Worm (Caenorhabditis elegans) whole organism, mixed stage, embryonic: Measurements from ENCODE around the gene Y71H2AL.2.
A peak's percentile ranks its signal among the peaks of the same experiment; 100 is the strongest.
"Not testable (repeated sequence)": the region's sequence is repeated elsewhere in the genome, so short reads cannot be mapped to it uniquely, and the experiment has no call there.

Experiments
- M03D4.4 ChIP-seq: sonication (generic microtip); optimal IDR thresholded peaks from 2 replicates; lab custom pipeline; 2017; ENCODE audit warnings: mild to moderate bottlenecking, missing genetic modification characterization, missing compliant biosample characterization
- bed-3 ChIP-seq: fragments of 200-800 bp; sonication (Bioruptor generic); optimal IDR thresholded peaks from 3 replicates; lab custom pipeline; 2018; ENCODE audit warnings: mild to moderate bottlenecking, missing genetic modification characterization, moderate library complexity, missing compliant biosample characterization
- blmp-1 ChIP-seq: fragments of 150-350 bp; optimal IDR thresholded peaks from 2 replicates; lab custom pipeline; 2014; ENCODE audit warnings: missing biosample characterization, missing genetic modification characterization
- ceh-39 ChIP-seq: fragments of 150-350 bp; optimal IDR thresholded peaks from 2 replicates; lab custom pipeline; 2014; ENCODE audit warnings: missing biosample characterization, missing genetic modification characterization
- ces-1 ChIP-seq: fragments of 150-350 bp; optimal IDR thresholded peaks from 2 replicates; lab custom pipeline; 2014; ENCODE audit warnings: missing biosample characterization, missing genetic modification reagents, missing genetic modification characterization
- cnd-1 ChIP-seq: fragments of 200-800 bp; sonication (Bioruptor generic); optimal IDR thresholded peaks from 2 replicates; lab custom pipeline; 2018; ENCODE audit warnings: mild to moderate bottlenecking, missing genetic modification characterization, missing compliant biosample characterization
- elt-1 ChIP-seq: sonication (generic microtip); optimal IDR thresholded peaks from 2 replicates; lab custom pipeline; 2017; ENCODE audit warnings: missing genetic modification characterization, mild to moderate bottlenecking, missing compliant biosample characterization, antibody characterized with exemption, moderate library complexity, borderline replicate concordance; ENCODE audit not compliant: insufficient read depth
- elt-3 ChIP-seq: fragments of 150-350 bp; optimal IDR thresholded peaks from 2 replicates; lab custom pipeline; 2014; ENCODE audit warnings: missing biosample characterization, missing genetic modification characterization
- flh-1 ChIP-seq: fragments of 200-800 bp; sonication (Bioruptor generic); optimal IDR thresholded peaks from 2 replicates; lab custom pipeline; 2018; ENCODE audit warnings: mild to moderate bottlenecking, missing genetic modification characterization, moderate library complexity, missing compliant biosample characterization
- ham-2 ChIP-seq: fragments of 200-800 bp; sonication (Bioruptor generic); optimal IDR thresholded peaks from 2 replicates; lab custom pipeline; 2018; ENCODE audit warnings: mild to moderate bottlenecking, missing genetic modification characterization, missing compliant biosample characterization
- hlh-1 ChIP-seq: fragments of 150-350 bp; optimal IDR thresholded peaks from 2 replicates; lab custom pipeline; 2014; ENCODE audit warnings: missing biosample characterization, missing genetic modification reagents, missing genetic modification characterization
- lin-13 ChIP-seq: fragments of 150-350 bp; optimal IDR thresholded peaks from 2 replicates; lab custom pipeline; 2014; ENCODE audit warnings: missing biosample characterization, missing genetic modification characterization
- lin-32 ChIP-seq: fragments of 200-800 bp; sonication (Bioruptor generic); optimal IDR thresholded peaks from 2 replicates; lab custom pipeline; 2018; ENCODE audit warnings: mild to moderate bottlenecking, missing genetic modification characterization, missing compliant biosample characterization
- mab-5 ChIP-seq: fragments of 150-350 bp; optimal IDR thresholded peaks from 2 replicates; lab custom pipeline; 2014; ENCODE audit warnings: missing biosample characterization, missing genetic modification characterization
- mep-1 ChIP-seq: fragments of 150-350 bp; optimal IDR thresholded peaks from 2 replicates; lab custom pipeline; 2017; ENCODE audit warnings: missing biosample characterization, missing genetic modification reagents, missing genetic modification characterization, inconsistent platforms
- mls-2 ChIP-seq: sonication (generic microtip); optimal IDR thresholded peaks from 2 replicates; lab custom pipeline; 2016; ENCODE audit warnings: mild to moderate bottlenecking, missing genetic modification characterization, moderate library complexity, missing compliant biosample characterization
- nhr-12 ChIP-seq: fragments of 150-350 bp; optimal IDR thresholded peaks from 2 replicates; lab custom pipeline; 2014; ENCODE audit warnings: missing biosample characterization, missing genetic modification characterization
- nhr-237 ChIP-seq: fragments of 150-350 bp; optimal IDR thresholded peaks from 2 replicates; lab custom pipeline; 2014; ENCODE audit warnings: missing biosample characterization, missing genetic modification characterization
- nhr-28 ChIP-seq: fragments of 150-350 bp; optimal IDR thresholded peaks from 2 replicates; lab custom pipeline; 2014; ENCODE audit warnings: missing biosample characterization, missing genetic modification characterization
- nhr-76 ChIP-seq: sonication (generic microtip); optimal IDR thresholded peaks from 2 replicates; lab custom pipeline; 2017; ENCODE audit warnings: missing biosample characterization, missing genetic modification characterization
- pha-4 ChIP-seq: fragments of 150-350 bp; optimal IDR thresholded peaks from 2 replicates; lab custom pipeline; 2018; ENCODE audit warnings: missing biosample characterization, missing genetic modification reagents, missing genetic modification characterization
- sem-2 ChIP-seq: fragments of 200-800 bp; sonication (Bioruptor generic); optimal IDR thresholded peaks from 2 replicates; lab custom pipeline; 2018; ENCODE audit warnings: mild to moderate bottlenecking, missing genetic modification characterization, missing compliant biosample characterization
- snpc-4 ChIP-seq: fragments of 150-350 bp; optimal IDR thresholded peaks from 2 replicates; lab custom pipeline; 2014; ENCODE audit warnings: missing biosample characterization, missing genetic modification characterization
- sptf-1 ChIP-seq: sonication (generic microtip); optimal IDR thresholded peaks from 2 replicates; lab custom pipeline; 2017; ENCODE audit warnings: mild to moderate bottlenecking, missing genetic modification characterization, moderate library complexity, missing compliant biosample characterization
- tbx-8 ChIP-seq: fragments of 200-800 bp; sonication (Bioruptor generic); optimal IDR thresholded peaks from 2 replicates; lab custom pipeline; 2018; ENCODE audit warnings: mild to moderate bottlenecking, missing genetic modification characterization, moderate library complexity, missing compliant biosample characterization
- unc-120 ChIP-seq: sonication (generic microtip); optimal IDR thresholded peaks from 2 replicates; lab custom pipeline; 2017; ENCODE audit warnings: missing genetic modification characterization, missing compliant biosample characterization; ENCODE audit not compliant: poor library complexity, severe bottlenecking
- unc-39 ChIP-seq: fragments of 150-350 bp; optimal IDR thresholded peaks from 2 replicates; lab custom pipeline; 2014; ENCODE audit warnings: missing biosample characterization, missing genetic modification characterization
- unc-62 ChIP-seq: fragments of 150-350 bp; optimal IDR thresholded peaks from 2 replicates; lab custom pipeline; 2014; ENCODE audit warnings: missing biosample characterization, missing genetic modification reagents, missing genetic modification characterization
- zip-8 ChIP-seq: fragments of 150-350 bp; optimal IDR thresholded peaks from 2 replicates; lab custom pipeline; 2014; ENCODE audit warnings: missing biosample characterization, missing genetic modification characterization
- ztf-11 ChIP-seq: fragments of 150-350 bp; optimal IDR thresholded peaks from 2 replicates; lab custom pipeline; 2014; ENCODE audit warnings: missing biosample characterization, missing genetic modification characterization

Y71H2AL.2 gene

ce11 chrIII:2686663-2687062 lies 499 bp downstream of the Y71H2AL.2 start:
- TF ChIP-seq bed-3 (GFP tag; lab: Kevin White, UChicago): no peak
- no peak for TF ChIP-seq ham-2
- no peak for TF ChIP-seq blmp-1 (tag; lab: Kevin White, UChicago)
- no peak for TF ChIP-seq tbx-8
- TF ChIP-seq unc-39 (tag; lab: Kevin White, UChicago): no peak
- TF ChIP-seq cnd-1 (tag; lab: Kevin White, UChicago): no peak
- peak; percentile 47 for TF ChIP-seq ces-1 (GFP tag; lab: Kevin White, UChicago)
- no peak for TF ChIP-seq pha-4 (tag; lab: Kevin White, UChicago)

- TF ChIP-seq lin-32 (GFP tag; lab: Kevin White, UChicago): no peak
- no peak for TF ChIP-seq hlh-1 (tag; lab: Kevin White, UChicago)
- TF ChIP-seq mls-2 (tag; lab: Kevin White, UChicago): no peak
- TF ChIP-seq mab-5 (tag; lab: Kevin White, UChicago): no peak
- no peak for TF ChIP-seq ham-2
- TF ChIP-seq nhr-76 (tag; lab: Kevin White, UChicago): no peak
- TF ChIP-seq flh-1: no peak
- TF ChIP-seq sptf-1 (tag; lab: Kevin White, UChicago): no peak
- TF ChIP-seq sem-2 (GFP tag; lab: Kevin White, UChicago): no peak
- no peak for TF ChIP-seq M03D4.4 (tag; lab: Kevin White, UChicago)
- no peak for TF ChIP-seq nhr-237 (tag; lab: Kevin White, UChicago)
- TF ChIP-seq ces-1 (GFP tag; lab: Kevin White, UChicago): no peak
- no peak for TF ChIP-seq zip-8 (tag; lab: Kevin White, UChicago)
- no peak for TF ChIP-seq blmp-1 (tag; lab: Kevin White, UChicago)
- no peak for TF ChIP-seq cnd-1 (tag; lab: Kevin White, UChicago)
- TF ChIP-seq unc-120 (tag; lab: Kevin White, UChicago): no peak
- no peak for TF ChIP-seq ceh-39
- no peak for TF ChIP-seq ztf-11 (tag; lab: Kevin White, UChicago)
- TF ChIP-seq snpc-4 (tag; lab: Kevin White, UChicago): no peak
- TF ChIP-seq nhr-12 (tag; lab: Kevin White, UChicago): no peak
These were observed 1.2 kb downstream of the Y71H2AL.2 start for ce11 chrIII:2687412-2687811.

ce11 chrIII:2698740-2699139 lies 12.6 kb downstream of the Y71H2AL.2 start, which contains the start of gene slc-30A9:
Gene slc-30A9 (minus strand): TSS chrIII:2698817.
- TF ChIP-seq ces-1 (GFP tag; lab: Kevin White, UChicago): peak; percentile 38
- peak; percentile 45 for TF ChIP-seq mep-1 (tag; lab: Kevin White, UChicago)
- TF ChIP-seq lin-13: peak; percentile 12
- TF ChIP-seq nhr-28 (tag; lab: Kevin White, UChicago): no peak
- no peak for TF ChIP-seq snpc-4 (tag; lab: Kevin White, UChicago)
- no peak for TF ChIP-seq ceh-39
- no peak for TF ChIP-seq blmp-1 (tag; lab: Kevin White, UChicago)
- peak; percentile 13 for TF ChIP-seq pha-4 (tag; lab: Kevin White, UChicago)

- TF ChIP-seq ces-1 (GFP tag; lab: Kevin White, UChicago); lin-13; sptf-1 (tag; lab: Kevin White, UChicago): not testable (repeated sequence)
These were observed 13.2 kb downstream of the Y71H2AL.2 start, which contains the start of gene cox-6B for ce11 chrIII:2699363-2699762. Gene cox-6B (plus strand): TSS chrIII:2699663.

- no peak for TF ChIP-seq ceh-39
- TF ChIP-seq hlh-1 (tag; lab: Kevin White, UChicago): peak; percentile 78
- no peak for TF ChIP-seq nhr-28 (tag; lab: Kevin White, UChicago)
These were observed 14.5 kb downstream of the Y71H2AL.2 start, which contains the start of gene set-27 for ce11 chrIII:2700637-2701036. Gene set-27 (plus strand): TSS chrIII:2700937.

ce11 chrIII:2710211-2710610 lies 24.0 kb downstream of the Y71H2AL.2 start:
- TF ChIP-seq ceh-39 (no peak), elt-3 (no peak)
- TF ChIP-seq, all 35 proteins: peak for 0

ce11 chrIII:2711527-2711926 lies 25.4 kb downstream of the Y71H2AL.2 start:
- no peak for TF ChIP-seq nhr-12 (tag; lab: Kevin White, UChicago)
- TF ChIP-seq mep-1 (tag; lab: Kevin White, UChicago): no peak
- TF ChIP-seq unc-62: no peak
- TF ChIP-seq elt-1 (tag; lab: Kevin White, UChicago): no peak
- no peak for TF ChIP-seq tbx-8
- TF ChIP-seq hlh-1 (tag; lab: Kevin White, UChicago): no peak
- TF ChIP-seq blmp-1 (tag; lab: Kevin White, UChicago): no peak
- no peak for TF ChIP-seq M03D4.4 (tag; lab: Kevin White, UChicago)
- TF ChIP-seq lin-32 (GFP tag; lab: Kevin White, UChicago): no peak
- no peak for TF ChIP-seq mls-2 (tag; lab: Kevin White, UChicago)
- TF ChIP-seq pha-4 (tag; lab: Kevin White, UChicago): no peak
